Fruit fly (Drosophila melanogaster): ENCODE data around the gene CG33673.

DNA sequence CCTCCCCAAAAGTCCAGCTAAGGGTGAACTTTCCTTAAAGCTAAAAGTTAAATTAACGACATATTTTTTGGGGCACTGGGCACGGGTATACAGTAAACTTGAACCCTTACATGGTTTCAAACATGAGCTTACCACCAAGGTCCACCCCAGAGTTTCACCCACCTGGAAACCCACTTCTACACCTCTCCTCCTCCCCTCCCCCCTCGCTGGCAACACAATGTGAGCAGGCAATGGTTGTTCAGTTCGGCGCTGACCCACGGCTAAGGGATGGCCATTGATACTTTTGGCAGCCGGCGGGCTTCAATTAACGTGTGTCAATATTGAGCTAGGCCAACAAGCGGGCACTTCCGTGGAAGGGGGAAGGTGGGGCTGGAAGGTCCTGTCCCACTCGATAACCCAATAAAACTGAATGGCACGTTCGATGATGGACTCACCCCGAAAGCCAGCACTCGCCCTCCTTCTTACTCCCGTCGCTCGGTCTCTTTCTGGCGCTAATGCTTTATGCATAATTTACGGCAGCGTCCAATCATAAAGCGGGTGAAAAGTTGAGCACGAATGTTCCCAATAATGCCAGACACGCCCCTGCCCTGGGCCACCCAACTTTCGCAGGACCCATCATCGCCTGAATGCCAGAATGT is 1.9 kb downstream of the CG33673 start:
- TF ChIP-seq tj (GFP tag; optimal IDR thresholded peaks at IDR 0.05), result no peak
- no peak for TF ChIP-seq Clk (GFP tag; optimal IDR thresholded peaks at IDR 0.05)
- TF ChIP-seq CG7045 (GFP tag; optimal IDR thresholded peaks at IDR 0.05), result no peak
- no peak for TF ChIP-seq CG14711 (tag; optimal IDR thresholded peaks at IDR 0.05)
- no peak for TF ChIP-seq bab1 (GFP tag; optimal IDR thresholded peaks at IDR 0.05)
- TF ChIP-seq cnc (optimal IDR thresholded peaks at IDR 0.05), result no peak

All from whole organism, adult.